Fruit fly (Drosophila melanogaster) ovary, adult (tissue): ENCODE measurements around the gene CG18249.

Source experiments
- CG17801 ChIP-seq: fragments of 200-800 bp; optimal IDR thresholded peaks from 2 replicates; lab custom pipeline; 2019; ENCODE audit warnings: missing biosample characterization, mild to moderate bottlenecking, missing genetic modification characterization, moderate library complexity; ENCODE audit not compliant: partially characterized antibody

CG18249 gene

DNA sequence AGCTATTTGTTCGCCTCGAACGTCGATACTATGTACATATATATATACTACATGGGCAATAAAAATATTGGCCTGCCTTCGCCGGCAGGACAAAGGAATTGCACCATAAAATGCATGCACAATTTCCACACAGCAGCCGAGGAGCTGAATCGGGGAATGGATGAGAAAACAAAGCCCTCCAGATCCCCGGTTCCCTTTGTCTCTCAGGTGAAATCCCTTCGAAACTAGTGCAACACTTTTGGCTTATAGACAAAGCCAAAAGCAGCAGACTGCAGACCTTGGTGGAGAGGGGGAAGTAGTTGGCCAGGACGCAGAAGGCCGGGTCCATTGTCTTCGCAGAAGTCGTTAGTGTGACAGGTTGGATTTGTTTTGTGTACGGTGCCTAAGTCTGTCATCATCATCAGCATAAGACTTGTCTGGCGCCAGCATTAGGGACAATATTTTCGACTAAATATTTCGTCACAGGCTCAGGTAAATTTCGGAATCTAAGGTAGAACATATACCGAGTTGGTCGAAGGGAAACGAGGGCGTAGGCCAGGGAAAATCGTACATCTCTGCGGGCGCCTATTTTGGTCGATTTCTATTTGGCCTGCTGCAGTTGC is 14.6 kb upstream of the CG18249 start:
- no peak for TF ChIP-seq CG17801 (GFP tag; lab: Kevin White, UChicago)

- TF ChIP-seq CG17801 (GFP tag; lab: Kevin White, UChicago) = no peak
Measured at dm6 chr3R:8206019-8206418, 13.9 kb upstream of the CG18249 start.

DNA sequence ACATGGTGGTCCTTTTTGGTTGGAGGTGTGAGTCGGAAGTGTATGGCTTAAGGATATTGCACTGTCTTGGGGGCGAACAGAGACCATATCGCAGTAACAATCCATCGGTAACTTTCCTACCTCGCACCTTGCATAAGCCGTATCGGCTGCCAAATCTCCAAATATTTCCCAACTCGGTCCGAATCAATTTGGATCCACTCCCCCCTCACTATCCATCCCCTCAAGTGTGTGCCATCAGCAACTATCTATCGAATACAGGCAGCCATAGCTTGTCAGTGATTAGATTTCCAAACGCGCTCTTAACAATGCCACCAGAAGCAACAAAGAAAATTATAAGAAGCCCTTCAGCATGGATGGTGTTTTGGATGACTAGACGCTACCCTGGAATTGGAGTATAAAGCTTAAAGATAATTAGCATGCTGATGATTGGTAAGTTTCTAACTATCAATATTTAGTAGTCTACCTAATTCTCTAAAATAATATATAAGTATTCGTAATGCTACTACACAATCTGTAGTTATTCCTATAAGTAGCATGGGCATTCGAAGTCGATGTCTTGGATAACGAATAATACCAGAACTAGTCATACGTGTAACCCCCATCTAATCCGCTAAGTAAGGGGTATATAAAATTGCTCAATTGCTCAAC is 13.2 kb upstream of the CG18249 start:
- no peak for TF ChIP-seq CG17801 (GFP tag; lab: Kevin White, UChicago)

DNA sequence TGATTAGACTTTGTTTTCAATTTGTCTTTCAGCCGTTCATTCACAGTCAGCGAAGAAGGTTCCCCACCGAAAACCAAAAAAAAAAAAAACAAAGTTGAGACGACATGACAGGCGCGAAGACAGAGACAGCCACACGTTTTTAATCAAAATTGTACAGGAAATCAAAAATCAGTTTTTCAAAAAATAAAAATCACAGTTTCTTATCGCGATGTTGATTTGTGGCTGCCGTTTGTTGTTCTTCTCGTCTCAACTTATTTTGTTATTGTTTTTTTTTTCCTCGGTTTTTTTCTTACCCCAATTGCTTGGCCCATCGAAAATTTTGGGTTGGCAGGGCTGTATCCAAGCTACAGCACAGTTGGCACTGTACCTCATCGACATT is 12.7 kb upstream of the CG18249 start:
- TF ChIP-seq CG17801 (GFP tag; lab: Kevin White, UChicago) = no peak

dm6 chr3R:8208378-8209021 is 11.4 kb upstream of the CG18249 start:
- TF ChIP-seq CG17801 (GFP tag; lab: Kevin White, UChicago) = no peak

dm6 chr3R:8210837-8211488 is 9.0 kb upstream of the CG18249 start:
- no peak for TF ChIP-seq CG17801 (GFP tag; lab: Kevin White, UChicago)

dm6 chr3R:8212594-8212993 is 7.4 kb upstream of the CG18249 start:
- TF ChIP-seq CG17801 (GFP tag; lab: Kevin White, UChicago) = no peak

DNA sequence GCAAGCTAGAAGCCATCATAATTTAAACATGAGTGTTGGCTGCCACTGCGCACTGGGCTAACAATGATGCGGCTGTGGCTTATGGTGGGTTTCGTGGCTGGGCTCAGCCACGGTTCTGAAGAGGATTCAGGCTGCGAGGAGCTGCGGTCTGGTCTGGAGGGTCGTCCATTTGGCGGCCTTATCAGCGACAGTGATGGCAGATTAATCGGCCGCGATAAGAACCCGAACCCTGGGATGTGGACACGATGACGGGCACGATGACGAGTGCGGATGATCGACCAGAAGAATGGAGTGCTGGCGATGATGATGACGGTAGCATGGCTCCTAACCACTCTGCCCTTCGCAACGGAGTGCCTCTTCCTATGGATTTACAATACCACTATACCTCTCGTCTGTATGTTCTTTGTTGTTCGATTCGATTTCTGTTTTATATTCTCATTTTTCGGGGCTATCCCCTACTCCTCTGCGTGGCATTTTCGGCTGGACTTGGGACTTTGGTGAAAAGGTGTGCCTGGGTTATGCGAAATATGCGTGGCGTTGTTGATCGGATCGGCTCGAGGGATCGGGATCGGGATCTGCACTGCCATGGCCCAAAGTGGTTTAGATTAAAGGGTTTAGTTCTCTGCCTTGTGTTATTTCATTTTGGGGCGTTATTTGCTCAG is 4.3 kb upstream of the CG18249 start:
- no peak for TF ChIP-seq CG17801 (GFP tag; lab: Kevin White, UChicago)

dm6 chr3R:8217727-8218126 is 2.2 kb upstream of the CG18249 start, which contains the start of gene CG7800:
Gene CG7800 (plus strand): TSS chr3R:8217957.
- no peak for TF ChIP-seq CG17801 (GFP tag; lab: Kevin White, UChicago)

DNA sequence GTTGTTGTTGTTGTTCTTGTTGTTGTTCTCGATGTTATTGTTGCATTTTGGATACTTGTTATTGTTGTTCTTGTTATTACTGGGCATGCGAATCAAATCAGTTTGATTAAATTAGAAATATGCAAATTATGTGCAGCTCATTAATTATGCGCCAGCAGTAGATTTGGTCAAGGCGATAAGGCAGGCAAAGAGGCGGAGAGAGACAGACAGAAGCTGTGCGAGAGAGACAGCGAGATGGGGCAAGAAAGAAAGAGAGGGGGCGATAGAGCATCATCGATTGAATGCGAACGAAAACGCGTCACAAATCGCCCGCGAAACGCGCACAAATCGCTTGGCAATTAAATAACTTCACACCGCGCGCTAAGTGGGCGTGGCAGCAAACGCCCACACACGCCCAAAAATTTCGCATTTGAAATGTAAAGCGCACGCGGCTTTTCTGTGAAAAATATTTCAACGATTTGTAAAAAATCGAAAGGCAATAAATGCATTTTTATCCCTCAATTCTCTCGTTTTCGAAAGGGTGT is 3.2 kb downstream of the CG18249 start:
- TF ChIP-seq CG17801 (GFP tag; lab: Kevin White, UChicago) = no peak

dm6 chr3R:8224726-8225460 is 4.9 kb downstream of the CG18249 start:
- no peak for TF ChIP-seq CG17801 (GFP tag; lab: Kevin White, UChicago)

- no peak for TF ChIP-seq CG17801 (GFP tag; lab: Kevin White, UChicago)
Measured at dm6 chr3R:8225461-8225971, 5.6 kb downstream of the CG18249 start.

- TF ChIP-seq CG17801 (GFP tag; lab: Kevin White, UChicago) = no peak
Measured at dm6 chr3R:8227344-8227743, 7.4 kb downstream of the CG18249 start.

DNA sequence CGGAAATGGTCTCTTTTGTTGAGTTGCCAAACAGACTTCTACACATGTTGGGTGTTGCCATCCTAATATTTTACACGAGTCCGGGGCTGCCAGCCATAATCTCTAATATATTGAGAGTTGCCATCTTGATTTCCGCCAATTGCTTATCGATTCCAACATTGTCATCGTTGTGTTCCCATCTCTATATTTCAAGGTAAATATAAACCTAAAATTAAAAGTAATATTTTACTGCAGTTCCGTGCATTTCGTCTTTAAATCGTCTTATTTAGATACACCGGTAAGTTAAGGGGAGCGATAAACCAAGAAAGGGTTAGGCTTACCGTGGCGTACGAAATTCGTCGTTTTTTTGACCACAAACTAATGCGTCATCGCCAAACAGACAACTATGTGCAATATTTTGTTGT is 13.4 kb downstream of the CG18249 start, which contains the start of gene PolI:
Gene PolI, plus strand, starts transcription at position 138 of the 404 bp plus-strand sequence.
- TF ChIP-seq CG17801 (GFP tag; lab: Kevin White, UChicago) = peak; percentile 26
